Worm (Caenorhabditis elegans): ENCODE measurements around the gene B0285.6.

- TF ChIP-seq dpff-1 (tag; optimal IDR thresholded peaks at IDR 0.05) (no peak), F57A8.1 (GFP tag; optimal IDR thresholded peaks at IDR 0.05) (no peak), cebp-2 (GFP tag; IDR thresholded peaks at IDR 0.05) (no peak)
These were observed 4.9 kb upstream of the B0285.6 start, which contains the start of gene hse-5 for ce11 chrIII:4345034-4345433.
